Worm (Caenorhabditis elegans): Measurements from ENCODE around the gene C52E4.7.

The C52E4.7 gene

ce11 chrV:12040823-12041606 is 46.9 kb downstream of the C52E4.7 start, which contains the start of the genes kup-1 and F10C2.4:
Gene kup-1 (minus strand): TSS chrV:12040873.
Gene F10C2.4 (plus strand): TSS chrV:12041556.
- no peak for TF ChIP-seq ztf-29 (GFP tag; IDR thresholded peaks at IDR 0.05)
- peak; percentile 53 for TF ChIP-seq cog-1 (tag; optimal IDR thresholded peaks at IDR 0.05)

ce11 chrV:12045132-12045531 is 51.0 kb downstream of the C52E4.7 start, which contains the start of gene F10C2.5:
Gene F10C2.5 (plus strand): TSS chrV:12045432.
- TF ChIP-seq med-1 (GFP tag; optimal IDR thresholded peaks at IDR 0.05; ENCODE audit: insufficient read depth) = no peak
- TF ChIP-seq ztf-23 (GFP tag; IDR thresholded peaks at IDR 0.05) = no peak
- TF ChIP-seq ref-1 (GFP tag; conservative IDR thresholded peaks at IDR 0.05) = no peak
- TF ChIP-seq cog-1 (tag; optimal IDR thresholded peaks at IDR 0.05) = no peak
- no peak for TF ChIP-seq tab-1 (GFP tag; IDR thresholded peaks at IDR 0.05)
- no peak for TF ChIP-seq klf-2 (GFP tag; conservative IDR thresholded peaks at IDR 0.05)
- TF ChIP-seq ztf-29 (GFP tag; IDR thresholded peaks at IDR 0.05) = no peak
- TF ChIP-seq flt-1 (GFP tag; IDR thresholded peaks at IDR 0.05) = no peak
- no peak for TF ChIP-seq T22C8.4 (GFP tag; IDR thresholded peaks at IDR 0.05)
